Worm (Caenorhabditis elegans) whole organism, L4/young adult: ENCODE measurements around the gene F43C9.2.

Experiments used
- W03F9.2 ChIP-seq: fragments of 150-350 bp; optimal IDR thresholded peaks from 2 replicates; lab custom pipeline; 2014; ENCODE audit warnings: missing biosample characterization, missing genetic modification characterization
- dao-5 ChIP-seq: sonication (generic microtip); optimal IDR thresholded peaks from 2 replicates; lab custom pipeline; 2016; ENCODE audit warnings: missing genotype, missing genetic modification characterization, moderate library complexity, missing compliant biosample characterization
- him-1 ChIP-seq: sonication (generic microtip); optimal IDR thresholded peaks from 2 replicates; lab custom pipeline; 2016; ENCODE audit warnings: missing genotype, missing genetic modification reagents, missing genetic modification characterization, missing compliant biosample characterization

DNA sequence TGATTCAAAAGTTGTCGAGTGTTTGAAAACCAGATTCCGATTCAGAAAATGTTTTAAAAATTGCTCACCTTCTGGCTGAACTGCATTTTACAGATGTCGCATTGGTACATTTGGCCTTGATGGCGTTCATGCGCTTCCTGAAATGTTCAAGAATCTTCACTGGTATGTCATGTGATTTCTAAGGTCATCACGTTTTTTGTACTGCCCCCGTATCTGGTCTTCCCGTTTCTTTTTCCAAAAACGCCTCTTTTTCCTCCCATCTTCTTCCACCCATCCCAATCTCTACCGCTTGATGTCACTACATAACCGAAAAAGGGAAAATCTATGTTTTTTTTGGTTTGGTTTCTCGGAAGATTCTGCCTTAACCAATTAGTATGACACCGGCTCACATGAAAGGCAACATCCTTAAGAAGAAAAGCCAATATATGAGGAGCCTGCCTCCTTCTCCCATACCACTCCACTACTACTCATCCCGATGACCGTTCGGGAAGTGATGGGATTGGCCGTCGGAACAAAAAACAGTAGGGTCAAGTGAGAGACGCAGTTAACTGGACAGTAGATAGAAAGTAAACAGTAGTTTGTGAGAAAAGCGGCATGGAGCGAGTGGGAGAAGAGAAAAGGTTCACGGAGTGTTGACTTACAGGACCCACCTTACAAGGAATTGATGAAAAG, 26.5 kb downstream of the F43C9.2 start:
- TF ChIP-seq dao-5 (tag; lab: Kevin White, UChicago) = no peak
- TF ChIP-seq W03F9.2 (tag; lab: Kevin White, UChicago) = no peak
- no peak for TF ChIP-seq him-1 (tag; lab: Kevin White, UChicago)
